Fruit fly (Drosophila melanogaster): ENCODE measurements around the gene CG11854.
A peak's percentile ranks its signal among the peaks of the same experiment; 100 is the strongest.

Gene CG11854

dm6 chr3R:25249145-25250141 is 7.6 kb downstream of the CG11854 start, which contains the start of gene Nup358:
Nup358 (plus strand) TSS chr3R:25249348.
- no peak for TF ChIP-seq CG8301 (tag; optimal IDR thresholded peaks at IDR 0.05)
- no peak for TF ChIP-seq CG8159 (tag; optimal IDR thresholded peaks at IDR 0.05)
- TF ChIP-seq CG10348 (GFP tag; IDR thresholded peaks at IDR 0.05): no peak
- no peak for TF ChIP-seq rn (GFP tag; IDR thresholded peaks at IDR 0.05)
- TF ChIP-seq CG15710 (tag; optimal IDR thresholded peaks at IDR 0.05): no peak
- no peak for TF ChIP-seq Snoo (tag; optimal IDR thresholded peaks at IDR 0.05)
- no peak for TF ChIP-seq CG17806 (tag; optimal IDR thresholded peaks at IDR 0.05)
- no peak for TF ChIP-seq fd96Ca (GFP tag; IDR thresholded peaks at IDR 0.05)
- TF ChIP-seq CG12605 (GFP tag; IDR thresholded peaks at IDR 0.05): no peak
- TF ChIP-seq D1 (tag; optimal IDR thresholded peaks at IDR 0.05): no peak
- no peak for TF ChIP-seq CG32121 (GFP tag; IDR thresholded peaks at IDR 0.05)
- TF ChIP-seq CG14655 (GFP tag; optimal IDR thresholded peaks at IDR 0.05): no peak
- TF ChIP-seq CG34367 (tag; optimal IDR thresholded peaks at IDR 0.05): no peak
- TF ChIP-seq Ets98B (GFP tag; IDR thresholded peaks at IDR 0.05): no peak
- TF ChIP-seq CG13204 (GFP tag; optimal IDR thresholded peaks at IDR 0.05): no peak
- TF ChIP-seq gl (tag; optimal IDR thresholded peaks at IDR 0.05): no peak
- TF ChIP-seq CG4496 (GFP tag; IDR thresholded peaks at IDR 0.05): no peak
- no peak for TF ChIP-seq CG9948 (tag; optimal IDR thresholded peaks at IDR 0.05)

dm6 chr3R:25258628-25259240 is 16.9 kb downstream of the CG11854 start, which contains the start of gene CG11857:
CG11857 (plus strand) TSS chr3R:25258898.
- TF ChIP-seq Ets98B (GFP tag; IDR thresholded peaks at IDR 0.05): peak; percentile 96
- peak; percentile 92 for TF ChIP-seq CG34367 (tag; optimal IDR thresholded peaks at IDR 0.05)
- TF ChIP-seq D1 (tag; optimal IDR thresholded peaks at IDR 0.05): no peak
- peak; percentile 95 for TF ChIP-seq Snoo (tag; optimal IDR thresholded peaks at IDR 0.05)
- TF ChIP-seq CG14655 (GFP tag; optimal IDR thresholded peaks at IDR 0.05): no peak
- peak; percentile 92 for TF ChIP-seq CG8301 (tag; optimal IDR thresholded peaks at IDR 0.05)
- peak; percentile 96 for TF ChIP-seq CG10348 (GFP tag; IDR thresholded peaks at IDR 0.05)
- peak; percentile 55 for TF ChIP-seq EcR (GFP tag; optimal IDR thresholded peaks at IDR 0.05)
- TF ChIP-seq CG13204 (GFP tag; optimal IDR thresholded peaks at IDR 0.05): no peak
- TF ChIP-seq gl (tag; optimal IDR thresholded peaks at IDR 0.05): peak; percentile 86
- peak; percentile 93 for TF ChIP-seq CG17806 (tag; optimal IDR thresholded peaks at IDR 0.05)
- peak; percentile 98 for TF ChIP-seq fd96Ca (GFP tag; IDR thresholded peaks at IDR 0.05)
- no peak for TF ChIP-seq Pif1A (GFP tag; optimal IDR thresholded peaks at IDR 0.05)
- peak; percentile 96 for TF ChIP-seq CG15710 (tag; optimal IDR thresholded peaks at IDR 0.05)
- TF ChIP-seq CG4496 (GFP tag; IDR thresholded peaks at IDR 0.05): peak; percentile 98
- TF ChIP-seq CG32121 (GFP tag; IDR thresholded peaks at IDR 0.05): peak; percentile 97
- TF ChIP-seq CG9948 (tag; optimal IDR thresholded peaks at IDR 0.05): peak; percentile 93
- TF ChIP-seq Pif1B (GFP tag; optimal IDR thresholded peaks at IDR 0.05): no peak
- TF ChIP-seq rn (GFP tag; IDR thresholded peaks at IDR 0.05): peak; percentile 96
- peak; percentile 93 for TF ChIP-seq CG8159 (tag; optimal IDR thresholded peaks at IDR 0.05)
- TF ChIP-seq CG12605 (GFP tag; IDR thresholded peaks at IDR 0.05): peak; percentile 93

- TF ChIP-seq fd96Ca (GFP tag; IDR thresholded peaks at IDR 0.05) (no peak), Pif1B (GFP tag; optimal IDR thresholded peaks at IDR 0.05) (no peak), CG10348 (GFP tag; IDR thresholded peaks at IDR 0.05) (no peak), Pif1A (GFP tag; optimal IDR thresholded peaks at IDR 0.05) (no peak)
These were observed 18.9 kb downstream of the CG11854 start for dm6 chr3R:25260670-25261069.

- peak; percentile 64; the same call in 2 of the 3 replicates for TF ChIP-seq fd96Ca (GFP tag; IDR thresholded peaks at IDR 0.05)
- peak; percentile 46; the same call in 1 of the 2 replicates for TF ChIP-seq CG10348 (GFP tag; IDR thresholded peaks at IDR 0.05)
- TF ChIP-seq Snoo (tag; optimal IDR thresholded peaks at IDR 0.05): peak; percentile 34
- TF ChIP-seq EcR (GFP tag; optimal IDR thresholded peaks at IDR 0.05): peak; percentile 81
- TF ChIP-seq CG34367 (tag; optimal IDR thresholded peaks at IDR 0.05): peak; percentile 39
- no peak for TF ChIP-seq CG8301 (tag; optimal IDR thresholded peaks at IDR 0.05)
- peak; percentile 62 for TF ChIP-seq Ets98B (GFP tag; IDR thresholded peaks at IDR 0.05)
- no peak for TF ChIP-seq rn (GFP tag; IDR thresholded peaks at IDR 0.05)
- TF ChIP-seq CG14655 (GFP tag; optimal IDR thresholded peaks at IDR 0.05): no peak
- no peak for TF ChIP-seq D1 (tag; optimal IDR thresholded peaks at IDR 0.05)
- TF ChIP-seq Pif1B (GFP tag; optimal IDR thresholded peaks at IDR 0.05): no peak
- TF ChIP-seq CG8159 (tag; optimal IDR thresholded peaks at IDR 0.05): no peak
- no peak for TF ChIP-seq gl (tag; optimal IDR thresholded peaks at IDR 0.05)
- TF ChIP-seq CG4496 (GFP tag; IDR thresholded peaks at IDR 0.05): peak; percentile 82
- TF ChIP-seq Pif1A (GFP tag; optimal IDR thresholded peaks at IDR 0.05): no peak
- TF ChIP-seq CG12605 (GFP tag; IDR thresholded peaks at IDR 0.05): no peak
- TF ChIP-seq CG13204 (GFP tag; optimal IDR thresholded peaks at IDR 0.05): no peak
- peak; percentile 49 for TF ChIP-seq CG9948 (tag; optimal IDR thresholded peaks at IDR 0.05)
- TF ChIP-seq CG15710 (tag; optimal IDR thresholded peaks at IDR 0.05): peak; percentile 48
- TF ChIP-seq CG32121 (GFP tag; IDR thresholded peaks at IDR 0.05): peak; percentile 75
- TF ChIP-seq CG17806 (tag; optimal IDR thresholded peaks at IDR 0.05): peak; percentile 53
These were observed 20.5 kb downstream of the CG11854 start, which contains the start of the genes Kdsr and CG11858 for dm6 chr3R:25262322-25262761. Kdsr (minus strand) TSS chr3R:25262498. CG11858 (plus strand) TSS chr3R:25262741.

Data from whole organism, pupa.